Fruit fly (Drosophila melanogaster) whole organism, embryonic: ENCODE measurements around the gene CG45207.

ENCODE experiments used
- Antp ChIP-seq: fragments of 200-800 bp; sonication (Bioruptor generic); optimal IDR thresholded peaks from 3 replicates; lab custom pipeline; 2016; ENCODE audit warnings: missing biosample characterization, missing genetic modification characterization
- Bteb2 ChIP-seq: fragments of 200-800 bp; sonication (Bioruptor generic); optimal IDR thresholded peaks from 2 replicates; lab custom pipeline; 2016; ENCODE audit warnings: missing biosample characterization, missing genetic modification characterization
- CG10267 ChIP-seq: fragments of 200-800 bp; sonication (Bioruptor generic); optimal IDR thresholded peaks from 2 replicates; lab custom pipeline; 2018; ENCODE audit warnings: missing biosample characterization, mild to moderate bottlenecking, missing genetic modification characterization, moderate library complexity
- CG12104 ChIP-seq: fragments of 200-800 bp; sonication (Bioruptor generic); optimal IDR thresholded peaks from 3 replicates; lab custom pipeline; 2016; ENCODE audit warnings: missing biosample characterization, missing genetic modification characterization
- CG12942 ChIP-seq: fragments of 200-800 bp; sonication (Bioruptor generic); optimal IDR thresholded peaks from 3 replicates; lab custom pipeline; 2016; ENCODE audit warnings: missing biosample characterization, missing genetic modification characterization
- CG13775 ChIP-seq: fragments of 200-800 bp; sonication (Bioruptor generic); optimal IDR thresholded peaks from 3 replicates; lab custom pipeline; 2017; ENCODE audit warnings: missing biosample characterization, mild to moderate bottlenecking, missing genetic modification characterization
- CG15514 ChIP-seq: fragments of 200-800 bp; sonication (Bioruptor generic); optimal IDR thresholded peaks from 3 replicates; lab custom pipeline; 2017; ENCODE audit warnings: missing biosample characterization, missing genetic modification characterization, mild to moderate bottlenecking, moderate library complexity, missing genetic modification reagents
- CG15696 ChIP-seq: fragments of 200-800 bp; sonication (Bioruptor generic); optimal IDR thresholded peaks from 2 replicates; lab custom pipeline; 2019; ENCODE audit warnings: missing biosample characterization, mild to moderate bottlenecking, missing genetic modification characterization, moderate library complexity
- CG16813 ChIP-seq: fragments of 200-800 bp; sonication (Bioruptor generic); IDR thresholded peaks from 3 replicates; pipeline ENCODE4 v1.3.6; 2022; ENCODE audit warnings: missing biosample characterization, missing genetic modification characterization; ENCODE audit not compliant: partially characterized antibody
- CG30020 ChIP-seq: fragments of 200-800 bp; optimal IDR thresholded peaks from 2 replicates; lab custom pipeline; 2019; ENCODE audit warnings: missing biosample characterization, mild to moderate bottlenecking, missing genetic modification characterization, moderate library complexity
- CG34224 ChIP-seq: fragments of 200-800 bp; sonication (Bioruptor generic); IDR thresholded peaks from 3 replicates; pipeline ENCODE4 v1.3.6; 2022; ENCODE audit warnings: missing biosample characterization, missing genetic modification characterization; ENCODE audit not compliant: partially characterized antibody
- CG4854 ChIP-seq: fragments of 200-800 bp; sonication (Bioruptor generic); optimal IDR thresholded peaks from 2 replicates; lab custom pipeline; 2016; ENCODE audit warnings: missing biosample characterization, missing genetic modification characterization, inconsistent platforms
- CG6272 ChIP-seq: fragments of 200-800 bp; sonication (Bioruptor generic); IDR thresholded peaks from 2 replicates; pipeline ENCODE4 v1.3.6; 2022; ENCODE audit warnings: missing biosample characterization, missing genetic modification characterization
- CG6854 ChIP-seq: fragments of 200-800 bp; sonication (Bioruptor generic); optimal IDR thresholded peaks from 3 replicates; lab custom pipeline; 2017; ENCODE audit warnings: missing biosample characterization, mild to moderate bottlenecking, missing genetic modification characterization
- CG7839 ChIP-seq: fragments of 200-800 bp; sonication (Bioruptor generic); optimal IDR thresholded peaks from 3 replicates; lab custom pipeline; 2018; ENCODE audit warnings: missing biosample characterization, mild to moderate bottlenecking, missing genetic modification characterization, moderate library complexity
- CG8924 ChIP-seq: fragments of 200-800 bp; optimal IDR thresholded peaks from 3 replicates; lab custom pipeline; 2019; ENCODE audit warnings: missing biosample characterization, mild to moderate bottlenecking, missing genetic modification characterization, moderate library complexity
- CG9876 ChIP-seq: fragments of 200-800 bp; sonication (Bioruptor generic); optimal IDR thresholded peaks from 2 replicates; lab custom pipeline; 2016; ENCODE audit warnings: missing biosample characterization, missing genetic modification characterization
- CTCF ChIP-seq: fragments of 200-800 bp; sonication (Bioruptor generic); optimal IDR thresholded peaks from 2 replicates; lab custom pipeline; 2017; ENCODE audit warnings: missing biosample characterization, mild to moderate bottlenecking, missing genetic modification characterization, moderate library complexity
- Chrac-16 ChIP-seq: fragments of 200-800 bp; sonication (Bioruptor generic); optimal IDR thresholded peaks from 3 replicates; lab custom pipeline; 2016; ENCODE audit warnings: missing biosample characterization, missing genetic modification characterization
- CoRest ChIP-seq: fragments of 200-800 bp; sonication (Bioruptor generic); optimal IDR thresholded peaks from 3 replicates; lab custom pipeline; 2018; ENCODE audit warnings: missing biosample characterization, mild to moderate bottlenecking, missing genetic modification characterization, moderate library complexity
- D19B ChIP-seq: fragments of 200-800 bp; sonication (Bioruptor generic); optimal IDR thresholded peaks from 2 replicates; lab custom pipeline; 2017; ENCODE audit warnings: missing biosample characterization, mild to moderate bottlenecking, missing genetic modification characterization
- Doc3 ChIP-seq: fragments of 200-800 bp; sonication (Bioruptor generic); IDR thresholded peaks from 3 replicates; pipeline ENCODE4 v1.3.6; 2022; ENCODE audit warnings: missing biosample characterization, missing genetic modification characterization; ENCODE audit not compliant: partially characterized antibody
- E2f2 ChIP-seq: fragments of 200-800 bp; sonication (Bioruptor generic); IDR thresholded peaks from 2 replicates; pipeline ENCODE4 v1.3.6; 2022; ENCODE audit warnings: missing biosample characterization, missing genetic modification characterization
- Elba2 ChIP-seq: fragments of 200-800 bp; sonication (Bioruptor generic); optimal IDR thresholded peaks from 3 replicates; lab custom pipeline; 2016; ENCODE audit warnings: missing biosample characterization, missing genetic modification characterization
- Hand ChIP-seq: fragments of 200-800 bp; sonication (Bioruptor generic); optimal IDR thresholded peaks from 2 replicates; lab custom pipeline; 2017; ENCODE audit warnings: mild to moderate bottlenecking, missing biosample characterization, missing genetic modification reagents, missing genetic modification characterization
- Hmr ChIP-seq: fragments of 200-800 bp; sonication (Bioruptor generic); optimal IDR thresholded peaks from 3 replicates; lab custom pipeline; 2017; ENCODE audit warnings: mild to moderate bottlenecking, missing biosample characterization, missing genetic modification reagents, missing genetic modification characterization
- Hmx ChIP-seq: fragments of 200-800 bp; sonication (Bioruptor generic); optimal IDR thresholded peaks from 2 replicates; lab custom pipeline; 2016; ENCODE audit warnings: missing biosample characterization, missing genetic modification characterization
- MBD-R2 ChIP-seq: fragments of 200-800 bp; sonication (Bioruptor generic); IDR thresholded peaks from 2 replicates; pipeline ENCODE4 v1.3.6; 2022; ENCODE audit warnings: missing biosample characterization, missing genetic modification characterization
- Mad ChIP-seq: fragments of 200-800 bp; sonication (Bioruptor generic); optimal IDR thresholded peaks from 2 replicates; lab custom pipeline; 2016; ENCODE audit warnings: missing biosample characterization, missing genetic modification characterization
- NK7.1 ChIP-seq: fragments of 200-800 bp; sonication (Bioruptor generic); optimal IDR thresholded peaks from 3 replicates; lab custom pipeline; 2016; ENCODE audit warnings: missing biosample characterization, missing genetic modification characterization
- Sry-δ ChIP-seq: fragments of 200-800 bp; sonication (Bioruptor generic); optimal IDR thresholded peaks from 2 replicates; lab custom pipeline; 2016; ENCODE audit warnings: missing biosample characterization, missing genetic modification characterization
- ab ChIP-seq: fragments of 200-800 bp; sonication (Bioruptor generic); optimal IDR thresholded peaks from 2 replicates; lab custom pipeline; 2016; ENCODE audit warnings: missing biosample characterization, missing genetic modification characterization
- bcd ChIP-seq: fragments of 200-800 bp; sonication (Bioruptor generic); optimal IDR thresholded peaks from 2 replicates; lab custom pipeline; 2017; ENCODE audit warnings: missing biosample characterization, mild to moderate bottlenecking, missing genetic modification characterization
- bowl ChIP-seq: fragments of 200-800 bp; sonication (Bioruptor generic); IDR thresholded peaks from 2 replicates; pipeline ENCODE4 v1.3.6; 2022; ENCODE audit warnings: missing biosample characterization, missing genetic modification characterization
- ci ChIP-seq: fragments of 200-800 bp; sonication (Bioruptor generic); IDR thresholded peaks from 3 replicates; pipeline ENCODE4 v1.3.6; 2022; ENCODE audit warnings: missing biosample characterization, missing genetic modification characterization
- grau ChIP-seq: fragments of 200-800 bp; optimal IDR thresholded peaks from 3 replicates; lab custom pipeline; 2019; ENCODE audit warnings: missing biosample characterization, mild to moderate bottlenecking, missing genetic modification characterization, moderate library complexity
- inv ChIP-seq: fragments of 200-800 bp; sonication (Bioruptor generic); IDR thresholded peaks from 2 replicates; pipeline ENCODE4 v1.3.6; 2022; ENCODE audit warnings: missing biosample characterization, missing genetic modification characterization; ENCODE audit not compliant: partially characterized antibody
- kay ChIP-seq: fragments of 200-800 bp; sonication (Bioruptor generic); optimal IDR thresholded peaks from 2 replicates; lab custom pipeline; 2016; ENCODE audit warnings: missing biosample characterization, missing genetic modification characterization
- knrl ChIP-seq: fragments of 200-800 bp; sonication (Bioruptor generic); IDR thresholded peaks from 3 replicates; pipeline ENCODE4 v1.3.6; 2022; ENCODE audit warnings: missing biosample characterization, missing genetic modification characterization; ENCODE audit not compliant: partially characterized antibody
- phol ChIP-seq: fragments of 200-800 bp; sonication (Bioruptor generic); optimal IDR thresholded peaks from 3 replicates; lab custom pipeline; 2018; ENCODE audit warnings: missing biosample characterization, mild to moderate bottlenecking, missing genetic modification characterization, moderate library complexity
- psq ChIP-seq: fragments of 200-800 bp; sonication (Bioruptor generic); optimal IDR thresholded peaks from 2 replicates; lab custom pipeline; 2017; ENCODE audit warnings: missing biosample characterization, missing genetic modification characterization
- pum ChIP-seq: fragments of 200-800 bp; sonication (Bioruptor generic); optimal IDR thresholded peaks from 2 replicates; lab custom pipeline; 2016; ENCODE audit warnings: missing biosample characterization, missing genetic modification characterization
- sisA ChIP-seq: fragments of 200-800 bp; sonication (Bioruptor generic); IDR thresholded peaks from 2 replicates; pipeline ENCODE4 v1.3.6; 2022; ENCODE audit warnings: missing biosample characterization, missing genetic modification characterization
- sob ChIP-seq: fragments of 200-800 bp; sonication (Bioruptor generic); IDR thresholded peaks from 2 replicates; pipeline ENCODE4 v1.3.6; 2022; ENCODE audit warnings: missing biosample characterization, missing genetic modification characterization
- sug ChIP-seq: fragments of 200-800 bp; optimal IDR thresholded peaks from 2 replicates; lab custom pipeline; 2019; ENCODE audit warnings: missing biosample characterization, mild to moderate bottlenecking, missing genetic modification characterization, moderate library complexity
- tin ChIP-seq: fragments of 200-800 bp; sonication (Bioruptor generic); optimal IDR thresholded peaks from 3 replicates; lab custom pipeline; 2016; ENCODE audit warnings: missing biosample characterization, missing genetic modification characterization
- trh ChIP-seq: fragments of 200-800 bp; sonication (Bioruptor generic); optimal IDR thresholded peaks from 2 replicates; lab custom pipeline; 2016; ENCODE audit warnings: missing biosample characterization, missing genetic modification characterization
- tx ChIP-seq: fragments of 200-800 bp; sonication (Bioruptor generic); optimal IDR thresholded peaks from 2 replicates; lab custom pipeline; 2016; ENCODE audit warnings: missing biosample characterization, missing genetic modification characterization
- vfl ChIP-seq: fragments of 200-800 bp; sonication (Bioruptor generic); optimal IDR thresholded peaks from 2 replicates; lab custom pipeline; 2016; ENCODE audit warnings: missing biosample characterization, missing genetic modification characterization
- wdn ChIP-seq: fragments of 200-800 bp; sonication (Bioruptor generic); IDR thresholded peaks from 2 replicates; pipeline ENCODE4 v1.3.6; 2022; ENCODE audit warnings: missing biosample characterization, missing genetic modification characterization
- zfh2 ChIP-seq: fragments of 200-800 bp; sonication (Bioruptor generic); optimal IDR thresholded peaks from 2 replicates; lab custom pipeline; 2016; ENCODE audit warnings: missing biosample characterization, missing genetic modification characterization

CG45207 gene

dm6 chr3R:15792427-15792826 lies 17.3 kb upstream of the CG45207 start, which contains the start of gene Acyp2 (continued):
- TF ChIP-seq CG34224 (GFP tag; lab: Robert Waterston, UW) = peak; percentile 40; the same call in 2 of the 3 replicates
- TF ChIP-seq kay = peak; percentile 12
- no peak for TF ChIP-seq CG15696 (tag; lab: Kevin White, UChicago)
- TF ChIP-seq sob = peak; percentile 16; the same call in 1 of the 2 replicates
- TF ChIP-seq CG6272 (GFP tag; lab: Robert Waterston, UW) = no peak
- TF ChIP-seq CG30020 = peak; percentile 8
- TF ChIP-seq CG8924 (tag; lab: Kevin White, UChicago) = peak; percentile 41
- TF ChIP-seq tx (GFP tag; lab: Kevin White, UChicago) = peak; percentile 17
- peak; percentile 53; the same call in 2 of the 3 replicates for TF ChIP-seq CG16813
- TF ChIP-seq CG4854 (GFP tag; lab: Kevin White, UChicago) = peak; percentile 53
- TF ChIP-seq bowl (GFP tag; lab: Robert Waterston, UW) = no peak
- peak; percentile 16 for TF ChIP-seq CTCF (GFP tag; lab: Kevin White, UChicago)
- TF ChIP-seq Hand (GFP tag; lab: Kevin White, UChicago) = no peak
- peak; percentile 31; the same call in 1 of the 2 replicates for TF ChIP-seq inv (GFP tag; lab: Robert Waterston, UW)
- TF ChIP-seq pum (GFP tag; lab: Kevin White, UChicago) = peak; percentile 23
- peak; percentile 88 for TF ChIP-seq Sry-δ (GFP tag; lab: Kevin White, UChicago)
- no peak for TF ChIP-seq CG7839
- TF ChIP-seq Hmx (GFP tag; lab: Kevin White, UChicago) = no peak
- TF ChIP-seq phol (tag; lab: Kevin White, UChicago) = peak; percentile 40
- TF ChIP-seq CG10267 (tag; lab: Kevin White, UChicago) = peak; percentile 44
- TF ChIP-seq CG13775 (GFP tag; lab: Kevin White, UChicago) = peak; percentile 23
- peak; percentile 88 for TF ChIP-seq MBD-R2 (GFP tag; lab: Robert Waterston, UW)
- TF ChIP-seq CG15514 (GFP tag; lab: Kevin White, UChicago) = peak; percentile 76
- TF ChIP-seq CoRest (tag; lab: Kevin White, UChicago) = peak; percentile 48
- TF ChIP-seq Bteb2 (GFP tag; lab: Kevin White, UChicago) = peak; percentile 21
- TF ChIP-seq grau (tag; lab: Kevin White, UChicago) = peak; percentile 31
- TF ChIP-seq CG9876 (GFP tag; lab: Kevin White, UChicago) = peak; percentile 30
- no peak for TF ChIP-seq bcd
- peak; percentile 37; the same call in 1 of the 3 replicates for TF ChIP-seq ci
- peak; percentile 36 for TF ChIP-seq tin
- TF ChIP-seq trh (GFP tag; lab: Kevin White, UChicago) = peak; percentile 19
- peak; percentile 6; the same call in 1 of the 2 replicates for TF ChIP-seq wdn (GFP tag; lab: Robert Waterston, UW)
- TF ChIP-seq sisA (GFP tag; lab: Robert Waterston, UW) = peak; percentile 42; the same call in 1 of the 2 replicates
- peak; percentile 46 for TF ChIP-seq Antp (GFP tag; lab: Kevin White, UChicago)
- peak; percentile 62 for TF ChIP-seq knrl
- TF ChIP-seq CG6854 (GFP tag; lab: Kevin White, UChicago) = no peak
- peak; percentile 8 for TF ChIP-seq Elba2 (GFP tag; lab: Kevin White, UChicago)
- peak; percentile 5 for TF ChIP-seq vfl
- TF ChIP-seq D19B (GFP tag; lab: Kevin White, UChicago) = peak; percentile 6
- TF ChIP-seq Chrac-16 = peak; percentile 35
- TF ChIP-seq CG12942 = peak; percentile 28
- TF ChIP-seq E2f2 (GFP tag; lab: Robert Waterston, UW) = peak; percentile 66
- no peak for TF ChIP-seq ab (GFP tag; lab: Kevin White, UChicago)
- TF ChIP-seq CG12104 (GFP tag; lab: Kevin White, UChicago) = no peak
- TF ChIP-seq Mad = peak; percentile 56
- peak; percentile 63 for TF ChIP-seq Hmr (GFP tag; lab: Kevin White, UChicago)
- TF ChIP-seq NK7.1 (GFP tag; lab: Kevin White, UChicago) = no peak
- peak; percentile 48 for TF ChIP-seq zfh2 (GFP tag; lab: Kevin White, UChicago)
- TF ChIP-seq sug = peak; percentile 29
- TF ChIP-seq psq (GFP tag; lab: Kevin White, UChicago) = no peak
- peak; percentile 56; the same call in 2 of the 3 replicates for TF ChIP-seq Doc3
